Fruit fly (Drosophila melanogaster): ENCODE data around the gene CG18764.

CG18764 gene

dm6 chr3R:11657786-11658193 is 31.1 kb downstream of the CG18764 start (continued):
- TF ChIP-seq CG9817 (tag; optimal IDR thresholded peaks at IDR 0.05) = peak; percentile 10
- TF ChIP-seq dysf (GFP tag; IDR thresholded peaks at IDR 0.05) = peak; percentile 35; the same call in 1 of the 3 replicates
- peak; percentile 3 for TF ChIP-seq Asciz (GFP tag; optimal IDR thresholded peaks at IDR 0.05)
- TF ChIP-seq sens (GFP tag) = peak; percentile 81
- no peak; the same call in 1 of the 2 replicates for TF ChIP-seq CkIIα-i1 (GFP tag; IDR thresholded peaks at IDR 0.05)
- TF ChIP-seq CG7786 (GFP tag; optimal IDR thresholded peaks at IDR 0.05) = peak; percentile 27
- no peak for TF ChIP-seq CG17802 (tag; optimal IDR thresholded peaks at IDR 0.05)
- TF ChIP-seq nerfin-2 (GFP tag; IDR thresholded peaks at IDR 0.05; ENCODE audit: partially characterized antibody) = no peak
- TF ChIP-seq CG3281 (GFP tag; optimal IDR thresholded peaks at IDR 0.05) = peak; percentile 12
- TF ChIP-seq NfI (GFP tag; optimal IDR thresholded peaks at IDR 0.05) = peak; percentile 27
- TF ChIP-seq CG2712 (tag; optimal IDR thresholded peaks at IDR 0.05) = peak; percentile 73
- peak; percentile 19 for TF ChIP-seq CG10147 (GFP tag; optimal IDR thresholded peaks at IDR 0.05)
- peak; percentile 26 for TF ChIP-seq CG12155 (GFP tag; optimal IDR thresholded peaks at IDR 0.05)
- no peak for TF ChIP-seq CG4617 (GFP tag; optimal IDR thresholded peaks at IDR 0.05; ENCODE audit: borderline replicate concordance)
- peak; percentile 21 for TF ChIP-seq pb (GFP tag; optimal IDR thresholded peaks at IDR 0.05)
- no peak for TF ChIP-seq CG11696 (GFP tag; IDR thresholded peaks at IDR 0.05)
- no peak for TF ChIP-seq Hr3 (GFP tag; optimal IDR thresholded peaks at IDR 0.05)
- TF ChIP-seq zf30C (GFP tag; optimal IDR thresholded peaks at IDR 0.05) = peak; percentile 84
- TF ChIP-seq CG6765 (GFP tag; optimal IDR thresholded peaks at IDR 0.05) = no peak
- TF ChIP-seq Camta (GFP tag; optimal IDR thresholded peaks at IDR 0.05) = peak; percentile 5
- TF ChIP-seq Side (GFP tag; optimal IDR thresholded peaks at IDR 0.05) = peak; percentile 22
- TF ChIP-seq CG17829 (tag; optimal IDR thresholded peaks at IDR 0.05) = peak; percentile 27
- TF ChIP-seq Mes4 (GFP tag; optimal IDR thresholded peaks at IDR 0.05) = no peak
- TF ChIP-seq Drgx (GFP tag; IDR thresholded peaks at IDR 0.05) = peak; percentile 73
- TF ChIP-seq wek (GFP tag; optimal IDR thresholded peaks at IDR 0.05) = no peak
- peak; percentile 7 for TF ChIP-seq Spps (tag; optimal IDR thresholded peaks at IDR 0.05)
- peak; percentile 9 for TF ChIP-seq pros (GFP tag; optimal IDR thresholded peaks at IDR 0.05)
- peak; percentile 49 for TF ChIP-seq mam (GFP tag; optimal IDR thresholded peaks at IDR 0.05)
- peak; percentile 47 for TF ChIP-seq grau (tag; optimal IDR thresholded peaks at IDR 0.05)
- TF ChIP-seq kni (GFP tag; optimal IDR thresholded peaks at IDR 0.05) = peak; percentile 77
- TF ChIP-seq Elba2 (GFP tag; optimal IDR thresholded peaks at IDR 0.05) = no peak
- peak; percentile 10 for TF ChIP-seq D19A (tag; optimal IDR thresholded peaks at IDR 0.05)
- peak; percentile 33; the same call in 1 of the 2 replicates for TF ChIP-seq E2f1 (GFP tag; IDR thresholded peaks at IDR 0.05)
- no peak for TF ChIP-seq CG6254 (GFP tag; optimal IDR thresholded peaks at IDR 0.05)
- TF ChIP-seq Hr78 (GFP tag; optimal IDR thresholded peaks at IDR 0.05) = peak in 1 of 2 experiments; percentile 10
- no peak for TF ChIP-seq CG8944 (GFP tag; optimal IDR thresholded peaks at IDR 0.05)
- TF ChIP-seq CG15269 (tag; optimal IDR thresholded peaks at IDR 0.05) = peak; percentile 3
- TF ChIP-seq CG2678 (tag; optimal IDR thresholded peaks at IDR 0.05) = peak; percentile 52
- TF ChIP-seq CG8359 (GFP tag; optimal IDR thresholded peaks at IDR 0.05; ENCODE audit: borderline replicate concordance) = no peak
- TF ChIP-seq fd102C (GFP tag; optimal IDR thresholded peaks at IDR 0.05) = no peak
- TF ChIP-seq CG3407 (GFP tag; optimal IDR thresholded peaks at IDR 0.05) = no peak
- peak; percentile 47 for TF ChIP-seq CG12391 (tag; optimal IDR thresholded peaks at IDR 0.05)
- TF ChIP-seq danr (GFP tag; IDR thresholded peaks at IDR 0.05) = no peak
- TF ChIP-seq sim (GFP tag; IDR thresholded peaks at IDR 0.05) = no peak
- peak; percentile 40 for TF ChIP-seq Hmr (GFP tag; optimal IDR thresholded peaks at IDR 0.05)
- TF ChIP-seq al (GFP tag; IDR thresholded peaks at IDR 0.05) = 0 out of 2 replicates have a peak, but pooled peaks have one; percentile 33
- TF ChIP-seq CG12299 (tag; optimal IDR thresholded peaks at IDR 0.05) = no peak
- TF ChIP-seq CG17385 (GFP tag; optimal IDR thresholded peaks at IDR 0.05) = no peak
- no peak for TF ChIP-seq Hr51 (GFP tag; optimal IDR thresholded peaks at IDR 0.05)
- no peak for TF ChIP-seq Six4 (GFP tag; optimal IDR thresholded peaks at IDR 0.05)
